Worm (Caenorhabditis elegans) whole organism, midembryonic: Measurements from ENCODE around the gene Y34B4A.2.

Experiments
- klf-2 ChIP-seq: fragments of 200-800 bp; sonication (Bioruptor generic); conservative IDR thresholded peaks from 2 replicates; pipeline ENCODE4 v1.3.6; 2022; ENCODE audit warnings: missing genetic modification reagents, missing genetic modification characterization, missing compliant biosample characterization
- med-1 ChIP-seq: sonication (generic microtip); optimal IDR thresholded peaks from 2 replicates; lab custom pipeline; 2017; ENCODE audit warnings: missing genetic modification characterization, mild to moderate bottlenecking, missing compliant biosample characterization, antibody characterized with exemption, missing genetic modification reagents; ENCODE audit not compliant: insufficient read depth

ce11 chrX:5279674-5280073 is 377 bp downstream of the Y34B4A.2 start, which contains the start of gene rga-8:
- TF ChIP-seq med-1 (no peak), klf-2 (no peak)
